Fruit fly (Drosophila melanogaster): ENCODE measurements around the gene CG31673.

The CG31673 gene

DNA sequence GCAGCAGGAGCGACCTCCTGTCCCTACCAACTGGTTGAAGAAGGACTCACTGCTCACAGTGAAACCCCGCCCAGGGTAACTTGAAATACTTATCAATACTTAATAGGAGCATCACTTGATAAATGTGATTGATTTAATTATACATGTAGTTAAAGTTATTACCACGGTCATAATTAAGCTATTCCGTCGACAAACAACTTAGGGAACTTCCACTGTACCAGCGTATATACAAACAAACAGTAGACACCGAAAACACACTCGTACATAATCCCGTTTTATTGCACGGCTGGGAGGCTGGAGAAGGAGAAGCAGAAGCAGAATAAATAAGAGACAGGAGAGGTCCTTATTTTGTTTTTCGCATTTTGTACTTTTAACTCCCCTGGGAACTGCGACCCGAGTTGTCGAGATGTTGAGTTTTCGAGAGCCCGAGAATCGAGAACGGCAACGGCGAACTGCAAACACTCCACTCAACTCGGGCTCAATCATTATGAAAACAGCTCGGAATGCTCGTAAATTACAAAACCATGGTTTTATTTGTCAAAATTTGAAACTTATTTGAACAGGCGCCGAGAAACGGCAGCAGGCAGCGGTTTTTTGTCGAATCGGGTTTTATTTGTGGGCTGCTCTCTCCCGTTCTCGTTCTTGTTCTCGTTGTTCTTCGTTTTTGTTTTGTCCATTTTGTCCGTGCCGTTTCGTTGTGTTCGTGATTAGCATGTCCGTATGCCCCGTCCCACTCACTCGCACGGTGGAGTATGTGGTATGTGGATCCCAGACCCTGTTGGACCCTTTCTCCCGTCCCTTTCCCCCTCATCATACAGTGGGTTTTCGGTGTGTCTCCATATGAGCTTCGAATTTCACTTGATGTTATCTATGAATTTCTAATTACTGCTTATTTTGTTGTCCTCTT lies 29.2 kb upstream of the CG31673 start (continued):
- TF ChIP-seq kni (GFP tag; optimal IDR thresholded peaks at IDR 0.05) (peak; percentile 91), CG14050 (GFP tag; IDR thresholded peaks at IDR 0.05) (peak; percentile 63), gcm2 (GFP tag; optimal IDR thresholded peaks at IDR 0.05) (no peak), CG16815 (GFP tag; optimal IDR thresholded peaks at IDR 0.05) (peak; percentile 79)

- peak; percentile 5 for TF ChIP-seq CG34376 (GFP tag; optimal IDR thresholded peaks at IDR 0.05)
- no peak for TF ChIP-seq CG11247 (GFP tag; IDR thresholded peaks at IDR 0.05)
- no peak for TF ChIP-seq CG17186 (GFP tag; optimal IDR thresholded peaks at IDR 0.05)
- TF ChIP-seq tin (GFP tag; optimal IDR thresholded peaks at IDR 0.05) = no peak
- TF ChIP-seq HLH3B (GFP tag; IDR thresholded peaks at IDR 0.05) = no peak
- TF ChIP-seq jigr1 (GFP tag; IDR thresholded peaks at IDR 0.05) = no peak
- TF ChIP-seq Atf6 (GFP tag; IDR thresholded peaks at IDR 0.05) = no peak
- no peak for TF ChIP-seq Sox102F (GFP tag; optimal IDR thresholded peaks at IDR 0.05)
- TF ChIP-seq E2f2 (GFP tag; IDR thresholded peaks at IDR 0.05) = no peak
- TF ChIP-seq CG12769 (tag; optimal IDR thresholded peaks at IDR 0.05) = peak; percentile 16
- TF ChIP-seq CG1024 (GFP tag; IDR thresholded peaks at IDR 0.05) = no peak
- peak; percentile 53 for TF ChIP-seq Med (GFP tag)
- TF ChIP-seq CG11093 (GFP tag; IDR thresholded peaks at IDR 0.05) = no peak
- no peak for TF ChIP-seq rib (GFP tag; IDR thresholded peaks at IDR 0.05)
- no peak for TF ChIP-seq pb (GFP tag; optimal IDR thresholded peaks at IDR 0.05)
- no peak for TF ChIP-seq CG7987 (GFP tag; optimal IDR thresholded peaks at IDR 0.05)
- no peak for TF ChIP-seq emc (GFP tag; optimal IDR thresholded peaks at IDR 0.05)
- TF ChIP-seq repo (GFP tag; optimal IDR thresholded peaks at IDR 0.05) = no peak
- no peak for TF ChIP-seq CG2678 (tag; optimal IDR thresholded peaks at IDR 0.05)
- TF ChIP-seq CG14860 (GFP tag; IDR thresholded peaks at IDR 0.05; ENCODE audit: partially characterized antibody) = no peak
- no peak for TF ChIP-seq E2f1 (GFP tag; IDR thresholded peaks at IDR 0.05)
- TF ChIP-seq hth (optimal IDR thresholded peaks at IDR 0.05) = no peak
- no peak for TF ChIP-seq Hr39 (optimal IDR thresholded peaks at IDR 0.05)
- no peak for TF ChIP-seq dimm (GFP tag; IDR thresholded peaks at IDR 0.05)
- TF ChIP-seq zfh1 (GFP tag; IDR thresholded peaks at IDR 0.05) = no peak
- no peak for TF ChIP-seq chinmo (GFP tag; IDR thresholded peaks at IDR 0.05; ENCODE audit: partially characterized antibody)
- no peak for TF ChIP-seq Mrtf (GFP tag; IDR thresholded peaks at IDR 0.05)
- TF ChIP-seq kay (GFP tag; optimal IDR thresholded peaks at IDR 0.05) = no peak
- peak; percentile 10 for TF ChIP-seq Hmr (GFP tag; optimal IDR thresholded peaks at IDR 0.05)
- no peak for TF ChIP-seq phol (tag; optimal IDR thresholded peaks at IDR 0.05)
- TF ChIP-seq dati (GFP tag; IDR thresholded peaks at IDR 0.05) = no peak
- TF ChIP-seq toy (GFP tag; IDR thresholded peaks at IDR 0.05) = no peak
- no peak for TF ChIP-seq Dad (GFP tag; optimal IDR thresholded peaks at IDR 0.05)
- TF ChIP-seq CG13296 (GFP tag; optimal IDR thresholded peaks at IDR 0.05) = no peak
- TF ChIP-seq PHDP (tag; optimal IDR thresholded peaks at IDR 0.05) = no peak
- TF ChIP-seq CG10274 (GFP tag; optimal IDR thresholded peaks at IDR 0.05) = no peak
- TF ChIP-seq wdn (GFP tag; IDR thresholded peaks at IDR 0.05) = 0 out of 2 replicates have a peak, but pooled peaks have one; percentile 26
- no peak for TF ChIP-seq lmd (GFP tag; IDR thresholded peaks at IDR 0.05)
- no peak for TF ChIP-seq CG11695 (GFP tag; IDR thresholded peaks at IDR 0.05)
- no peak for TF ChIP-seq CG8281 (tag; optimal IDR thresholded peaks at IDR 0.05)
- no peak for TF ChIP-seq CG15479 (GFP tag; optimal IDR thresholded peaks at IDR 0.05)
- no peak for TF ChIP-seq pum (GFP tag; optimal IDR thresholded peaks at IDR 0.05)
- no peak for TF ChIP-seq onecut (GFP tag; IDR thresholded peaks at IDR 0.05)
- TF ChIP-seq CG14014 (GFP tag; IDR thresholded peaks at IDR 0.05) = no peak
- no peak for TF ChIP-seq CG14965 (GFP tag; optimal IDR thresholded peaks at IDR 0.05; ENCODE audit: borderline replicate concordance)
- TF ChIP-seq CG15073 (GFP tag; optimal IDR thresholded peaks at IDR 0.05) = no peak
Observed at dm6 chr2L:20801801-20802200, 27.6 kb upstream of the CG31673 start.

All from whole organism, embryonic.